Worm (Caenorhabditis elegans): ENCODE results near the gene epic-3.

Gene epic-3

DNA sequence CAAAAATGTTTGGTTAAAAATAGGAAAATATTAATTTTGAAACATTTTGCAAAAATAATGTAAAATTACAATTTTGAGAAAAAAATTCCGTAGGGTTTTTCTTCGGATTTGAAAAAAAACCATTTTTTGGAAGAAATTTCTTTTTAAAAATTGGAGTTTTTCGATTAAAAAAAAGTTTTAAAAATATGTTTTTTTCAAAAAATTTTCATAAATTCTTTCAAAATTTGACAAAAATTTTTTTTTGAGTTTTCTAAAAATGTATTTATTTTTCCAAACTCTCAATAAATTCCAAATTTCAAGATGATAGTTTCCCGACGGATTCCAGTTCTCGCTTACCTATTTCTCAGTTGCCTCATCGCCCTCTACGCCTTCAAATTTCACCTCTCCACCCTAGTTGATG is 24.6 kb downstream of the epic-3 start, which contains the start of gene bus-2:
Gene bus-2, plus strand, starts transcription at position 301 of the 400 bp plus-strand sequence.
- TF ChIP-seq fkh-6 (tag; optimal IDR thresholded peaks at IDR 0.05): no peak
- TF ChIP-seq sdc-2 (tag; optimal IDR thresholded peaks at IDR 0.05): no peak
- no peak for TF ChIP-seq ama-1 (optimal IDR thresholded peaks at IDR 0.05)
- TF ChIP-seq dmd-4 (tag; optimal IDR thresholded peaks at IDR 0.05; ENCODE audit: borderline replicate concordance): no peak
- no peak for TF ChIP-seq zip-5 (tag; optimal IDR thresholded peaks at IDR 0.05)
- TF ChIP-seq pat-9 (tag; optimal IDR thresholded peaks at IDR 0.05): no peak
- no peak for TF ChIP-seq ceh-31 (tag; optimal IDR thresholded peaks at IDR 0.05)
- no peak for TF ChIP-seq ceh-14 (tag; optimal IDR thresholded peaks at IDR 0.05)
- TF ChIP-seq nhr-232 (tag; optimal IDR thresholded peaks at IDR 0.05): no peak
- no peak for TF ChIP-seq fax-1 (tag; optimal IDR thresholded peaks at IDR 0.05)
- no peak for TF ChIP-seq pha-2 (tag; optimal IDR thresholded peaks at IDR 0.05)
- no peak for TF ChIP-seq ceh-19 (GFP tag; optimal IDR thresholded peaks at IDR 0.05)

- TF ChIP-seq ceh-24 (tag; optimal IDR thresholded peaks at IDR 0.05) (no peak), unc-42 (tag; optimal IDR thresholded peaks at IDR 0.05) (peak; percentile 80), tbx-2 (tag; optimal IDR thresholded peaks at IDR 0.05) (no peak), nfya-1 (tag; optimal IDR thresholded peaks at IDR 0.05) (no peak), Y22D7AL.16 (tag; optimal IDR thresholded peaks at IDR 0.05) (no peak), fax-1 (tag; optimal IDR thresholded peaks at IDR 0.05) (no peak), ceh-19 (GFP tag; optimal IDR thresholded peaks at IDR 0.05) (no peak)
Measured at ce11 chrIV:1691651-1692050, 32.5 kb downstream of the epic-3 start.

DNA sequence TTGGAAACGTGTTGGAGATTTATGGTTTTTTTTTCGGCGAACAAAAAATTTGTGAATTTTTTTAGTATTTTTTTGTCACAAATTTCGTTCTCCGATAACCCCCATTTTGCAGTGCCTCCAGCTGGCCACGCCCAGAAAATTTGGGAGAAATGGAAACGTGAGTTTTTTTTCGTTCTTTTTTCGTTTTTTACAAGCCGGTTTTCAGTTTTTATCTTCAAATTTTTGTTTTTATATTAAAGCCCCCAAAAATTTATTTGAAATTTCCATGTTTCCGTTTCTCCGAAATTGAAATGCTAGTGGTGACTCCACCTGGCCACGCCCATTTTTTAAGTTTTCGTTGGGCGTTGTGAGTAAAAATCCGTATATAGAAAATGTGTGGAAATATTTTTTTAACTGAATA is 37.0 kb downstream of the epic-3 start:
- TF ChIP-seq pros-1 (tag; optimal IDR thresholded peaks at IDR 0.05) (no peak), ceh-48 (tag; optimal IDR thresholded peaks at IDR 0.05) (no peak), ttx-3 (tag; optimal IDR thresholded peaks at IDR 0.05) (peak; percentile 48), pqm-1 (tag; optimal IDR thresholded peaks at IDR 0.05) (peak; percentile 15), fax-1 (tag; optimal IDR thresholded peaks at IDR 0.05) (peak; percentile 85), fkh-6 (tag; optimal IDR thresholded peaks at IDR 0.05) (peak; percentile 80), ama-1 (optimal IDR thresholded peaks at IDR 0.05) (no peak), dmd-4 (tag; optimal IDR thresholded peaks at IDR 0.05; ENCODE audit: borderline replicate concordance) (peak; percentile 82), gmeb-2 (tag; optimal IDR thresholded peaks at IDR 0.05) (peak; percentile 46), elt-4 (tag; optimal IDR thresholded peaks at IDR 0.05) (no peak), ceh-31 (tag; optimal IDR thresholded peaks at IDR 0.05) (peak; percentile 98), unc-3 (GFP tag; conservative IDR thresholded peaks at IDR 0.05) (no peak), unc-3 (tag; optimal IDR thresholded peaks at IDR 0.05) (peak; percentile 78), sdc-2 (tag; optimal IDR thresholded peaks at IDR 0.05) (peak; percentile 58), hlh-6 (tag; optimal IDR thresholded peaks at IDR 0.05) (peak; percentile 71), zip-5 (tag; optimal IDR thresholded peaks at IDR 0.05) (peak; percentile 89), hlh-15 (tag; optimal IDR thresholded peaks at IDR 0.05) (no peak), dve-1 (tag; optimal IDR thresholded peaks at IDR 0.05) (no peak), sox-2 (GFP tag; IDR thresholded peaks at IDR 0.05) (no peak), ceh-34 (tag; optimal IDR thresholded peaks at IDR 0.05) (peak; percentile 64), che-1 (tag; optimal IDR thresholded peaks at IDR 0.05) (peak; percentile 29), rnt-1 (tag; optimal IDR thresholded peaks at IDR 0.05) (peak; percentile 70), nfya-1 (tag; optimal IDR thresholded peaks at IDR 0.05) (no peak), F13H6.1 (tag; optimal IDR thresholded peaks at IDR 0.05) (peak; percentile 78), ahr-1 (tag; optimal IDR thresholded peaks at IDR 0.05) (peak; percentile 79), K09A11.1 (tag; optimal IDR thresholded peaks at IDR 0.05; ENCODE audit: insufficient read depth) (no peak), pax-1 (tag; optimal IDR thresholded peaks at IDR 0.05) (no peak), ceh-2 (tag; optimal IDR thresholded peaks at IDR 0.05) (peak; percentile 93), C38D4.7 (GFP tag; optimal IDR thresholded peaks at IDR 0.05) (no peak), pha-2 (tag; optimal IDR thresholded peaks at IDR 0.05) (peak; percentile 47), hlh-13 (GFP tag; optimal IDR thresholded peaks at IDR 0.05) (no peak), hlh-8 (tag; optimal IDR thresholded peaks at IDR 0.05) (peak; percentile 84), ceh-45 (GFP tag; IDR thresholded peaks at IDR 0.05) (no peak), ceh-22 (tag; optimal IDR thresholded peaks at IDR 0.05) (no peak), pag-3 (tag; optimal IDR thresholded peaks at IDR 0.05; ENCODE audit: borderline replicate concordance) (no peak), ceh-30 (tag; optimal IDR thresholded peaks at IDR 0.05) (no peak), Y22D7AL.16 (tag; optimal IDR thresholded peaks at IDR 0.05) (no peak), ceh-6 (GFP tag; optimal IDR thresholded peaks at IDR 0.05) (no peak), mec-3 (tag; optimal IDR thresholded peaks at IDR 0.05; ENCODE audit: borderline replicate concordance) (peak; percentile 78), ref-2 (tag; optimal IDR thresholded peaks at IDR 0.05) (peak; percentile 94), unc-86 (tag; optimal IDR thresholded peaks at IDR 0.05) (peak; percentile 20), npax-4 (tag; optimal IDR thresholded peaks at IDR 0.05) (no peak)
